Worm (Caenorhabditis elegans) whole organism, midembryonic: ENCODE results near the gene F40F8.3.

ENCODE experiments used
- T22C8.4 ChIP-seq: fragments of 200-800 bp; sonication (Bioruptor generic); IDR thresholded peaks from 2 replicates; pipeline ENCODE4 v1.3.6; 2022; ENCODE audit warnings: missing genetic modification characterization, missing compliant biosample characterization
- cog-1 ChIP-seq: sonication (generic microtip); optimal IDR thresholded peaks from 2 replicates; lab custom pipeline; 2016; ENCODE audit warnings: missing genetic modification characterization, missing compliant biosample characterization
- flt-1 ChIP-seq: fragments of 200-800 bp; sonication (Bioruptor generic); IDR thresholded peaks from 2 replicates; pipeline ENCODE4 v1.3.6; 2022; ENCODE audit warnings: missing genetic modification characterization, missing compliant biosample characterization
- klf-2 ChIP-seq: fragments of 200-800 bp; sonication (Bioruptor generic); conservative IDR thresholded peaks from 2 replicates; pipeline ENCODE4 v1.3.6; 2022; ENCODE audit warnings: missing genetic modification reagents, missing genetic modification characterization, missing compliant biosample characterization
- med-1 ChIP-seq: sonication (generic microtip); optimal IDR thresholded peaks from 2 replicates; lab custom pipeline; 2017; ENCODE audit warnings: missing genetic modification characterization, mild to moderate bottlenecking, missing compliant biosample characterization, antibody characterized with exemption, missing genetic modification reagents; ENCODE audit not compliant: insufficient read depth

ce11 chrII:11126312-11127000 lies 2.6 kb upstream of the F40F8.3 start, which contains the start of the genes rps-9 and lsm-1:
- TF ChIP-seq cog-1 (tag; lab: Kevin White, UChicago) (no peak), flt-1 (GFP tag; lab: Robert Waterston, UW) (peak; percentile 46; the same call in 1 of the 2 replicates), klf-2 (GFP tag; lab: Robert Waterston, UW) (no peak), med-1 (no peak), T22C8.4 (GFP tag; lab: Robert Waterston, UW) (no peak)
